Worm (Caenorhabditis elegans): ENCODE measurements around the gene Y46E12A.2.

Y46E12A.2 gene

ce11 chrIII:1788972-1789371, 30.2 kb downstream of the Y46E12A.2 start:
- TF ChIP-seq pha-4 (tag; optimal IDR thresholded peaks at IDR 0.05) (no peak), skn-1 (tag; optimal IDR thresholded peaks at IDR 0.05) (no peak), nhr-77 (tag; optimal IDR thresholded peaks at IDR 0.05) (no peak), aly-2 (tag; optimal IDR thresholded peaks at IDR 0.05) (no peak), snpc-4 (tag; optimal IDR thresholded peaks at IDR 0.05) (no peak), zag-1 (tag; optimal IDR thresholded peaks at IDR 0.05) (no peak), jun-1 (tag; optimal IDR thresholded peaks at IDR 0.05) (no peak), fos-1 (tag; optimal IDR thresholded peaks at IDR 0.05) (no peak), nhr-237 (tag; optimal IDR thresholded peaks at IDR 0.05) (no peak), ceh-16 (tag; optimal IDR thresholded peaks at IDR 0.05) (no peak), sea-2 (GFP tag; optimal IDR thresholded peaks at IDR 0.05) (no peak), ceh-9 (tag; optimal IDR thresholded peaks at IDR 0.05) (no peak), nhr-23 (tag; optimal IDR thresholded peaks at IDR 0.05) (no peak), ZK546.5 (tag; optimal IDR thresholded peaks at IDR 0.05) (no peak)

- TF ChIP-seq nhr-12 (tag; optimal IDR thresholded peaks at IDR 0.05) = no peak
- TF ChIP-seq elt-1 (tag; optimal IDR thresholded peaks at IDR 0.05) = no peak
- TF ChIP-seq jun-1 (tag; optimal IDR thresholded peaks at IDR 0.05) = no peak
- TF ChIP-seq nhr-23 (tag; optimal IDR thresholded peaks at IDR 0.05) = no peak
- no peak for TF ChIP-seq R02D3.7 (tag; optimal IDR thresholded peaks at IDR 0.05)
- TF ChIP-seq lin-39 (tag; optimal IDR thresholded peaks at IDR 0.05) = peak; percentile 21
- TF ChIP-seq nfya-1 (tag; optimal IDR thresholded peaks at IDR 0.05; ENCODE audit: insufficient read depth) = peak; percentile 17
- TF ChIP-seq nhr-11 (tag; optimal IDR thresholded peaks at IDR 0.05) = no peak
- no peak for TF ChIP-seq sea-2 (GFP tag; optimal IDR thresholded peaks at IDR 0.05)
Measured at ce11 chrIII:1791949-1792348, 33.2 kb downstream of the Y46E12A.2 start.

- TF ChIP-seq ceh-28 (tag; optimal IDR thresholded peaks at IDR 0.05) = peak; percentile 84
- no peak for TF ChIP-seq fkh-10 (GFP tag; optimal IDR thresholded peaks at IDR 0.05)
Measured at ce11 chrIII:1793416-1793815, 34.7 kb downstream of the Y46E12A.2 start.

- TF ChIP-seq aly-2 (tag; optimal IDR thresholded peaks at IDR 0.05) (no peak), ceh-28 (tag; optimal IDR thresholded peaks at IDR 0.05) (peak; percentile 65)
Measured at ce11 chrIII:1794100-1794499, 35.4 kb downstream of the Y46E12A.2 start.

ce11 chrIII:1799407-1799806, 40.7 kb downstream of the Y46E12A.2 start:
- TF ChIP-seq nhr-12 (tag; optimal IDR thresholded peaks at IDR 0.05) (no peak), nhr-77 (tag; optimal IDR thresholded peaks at IDR 0.05) (no peak), ZK546.5 (tag; optimal IDR thresholded peaks at IDR 0.05) (no peak), nhr-28 (tag; optimal IDR thresholded peaks at IDR 0.05) (no peak), zag-1 (tag; optimal IDR thresholded peaks at IDR 0.05) (no peak), eor-1 (tag; optimal IDR thresholded peaks at IDR 0.05) (no peak)

ce11 chrIII:1803000-1803399, 44.3 kb downstream of the Y46E12A.2 start:
- TF ChIP-seq ceh-16 (tag; optimal IDR thresholded peaks at IDR 0.05) = no peak
- no peak for TF ChIP-seq snpc-4 (tag; optimal IDR thresholded peaks at IDR 0.05)
- TF ChIP-seq hmg-11 (tag; optimal IDR thresholded peaks at IDR 0.05) = no peak
- no peak for TF ChIP-seq sea-2 (GFP tag; optimal IDR thresholded peaks at IDR 0.05)
- no peak for TF ChIP-seq ZK546.5 (tag; optimal IDR thresholded peaks at IDR 0.05)
- TF ChIP-seq aly-2 (tag; optimal IDR thresholded peaks at IDR 0.05) = no peak
- no peak for TF ChIP-seq nhr-43 (tag; optimal IDR thresholded peaks at IDR 0.05; ENCODE audit: poor library complexity, severe bottlenecking)
- TF ChIP-seq mml-1 (tag; optimal IDR thresholded peaks at IDR 0.05) = no peak
- TF ChIP-seq nhr-67 (tag; optimal IDR thresholded peaks at IDR 0.05) = no peak
- no peak for TF ChIP-seq pha-4 (tag; optimal IDR thresholded peaks at IDR 0.05)
- no peak for TF ChIP-seq eor-1 (tag; optimal IDR thresholded peaks at IDR 0.05)
- no peak for TF ChIP-seq nhr-25 (tag; optimal IDR thresholded peaks at IDR 0.05)
- TF ChIP-seq elt-2 (tag; optimal IDR thresholded peaks at IDR 0.05) = no peak
- no peak for TF ChIP-seq nfya-1 (tag; optimal IDR thresholded peaks at IDR 0.05; ENCODE audit: insufficient read depth)
- no peak for TF ChIP-seq daf-12 (tag; optimal IDR thresholded peaks at IDR 0.05)
- no peak for TF ChIP-seq lin-15B (tag; optimal IDR thresholded peaks at IDR 0.05)
- TF ChIP-seq jun-1 (tag; optimal IDR thresholded peaks at IDR 0.05) = no peak
- no peak for TF ChIP-seq skn-1 (tag; optimal IDR thresholded peaks at IDR 0.05)
- TF ChIP-seq nhr-23 (tag; optimal IDR thresholded peaks at IDR 0.05) = no peak
- TF ChIP-seq zag-1 (tag; optimal IDR thresholded peaks at IDR 0.05) = no peak
